Worm (Caenorhabditis elegans): ENCODE results near the gene nas-20.
"Not testable (repeated sequence)": the region's sequence is repeated elsewhere in the genome, so short reads cannot be mapped to it uniquely, and the experiment has no call there.

The nas-20 gene

DNA sequence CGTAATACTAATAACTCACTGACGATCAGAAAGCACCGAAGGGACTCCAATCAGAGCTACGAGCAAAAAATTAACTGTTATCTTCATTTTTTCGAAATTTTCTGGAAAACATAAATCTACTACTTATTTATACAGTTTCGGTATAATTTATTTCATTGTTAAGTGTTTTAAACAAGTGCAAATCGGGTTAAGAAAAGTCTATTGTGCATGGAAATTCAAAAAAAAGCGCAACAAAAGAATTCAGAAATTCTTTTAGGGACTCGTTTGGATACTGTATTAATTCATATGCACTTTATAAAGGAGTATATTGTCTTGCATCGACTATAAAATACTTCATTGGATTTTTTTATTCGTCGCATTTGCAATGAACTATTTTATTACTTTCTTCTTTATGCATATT lies at the start of gene nas-20, which contains the start of gene nas-21:
Gene nas-20 (minus strand): TSS at position 101 of the 400 bp plus-strand sequence.
Gene nas-21 (plus strand): TSS at position 356 of the 400 bp plus-strand sequence.
- TF ChIP-seq unc-62 (GFP tag; optimal IDR thresholded peaks at IDR 0.05): no peak

- no peak for TF ChIP-seq unc-62 (GFP tag; optimal IDR thresholded peaks at IDR 0.05)
These were observed 49.3 kb upstream of the nas-20 start, which contains the start of gene pafo-1 for ce11 chrV:11521448-11521847. pafo-1 (plus strand) TSS chrV:11521703.

ce11 chrV:11520215-11520614 lies 48.1 kb upstream of the nas-20 start, which contains the start of the genes C55A6.11 and C55A6.7:
C55A6.11 (plus strand) TSS chrV:11520515.
C55A6.7 (minus strand) TSS chrV:11520530.
- no peak for TF ChIP-seq unc-62 (GFP tag; optimal IDR thresholded peaks at IDR 0.05)

DNA sequence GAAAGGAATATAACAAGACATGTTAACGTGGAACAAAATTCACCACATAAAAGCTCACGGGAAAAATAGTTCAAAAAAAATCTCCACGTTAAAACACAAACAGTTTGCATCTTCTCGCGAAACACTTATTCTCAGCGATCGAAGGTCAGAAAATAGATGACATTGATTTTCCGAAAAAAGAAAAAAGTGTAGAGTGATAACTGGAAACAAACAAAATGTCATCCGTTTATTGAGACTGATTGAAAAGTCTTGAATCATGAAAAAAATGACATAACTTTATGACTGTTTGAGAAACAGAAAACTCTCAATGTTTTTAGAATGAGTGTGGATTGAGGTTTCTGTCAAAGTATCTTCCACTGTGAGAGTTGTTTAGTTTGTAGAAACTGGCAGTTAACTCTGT lies 45.7 kb upstream of the nas-20 start, which contains the start of gene C55A6.4:
Gene C55A6.4 (minus strand): TSS at position 101 of the 400 bp plus-strand sequence.
- TF ChIP-seq unc-62 (GFP tag; optimal IDR thresholded peaks at IDR 0.05): no peak

DNA sequence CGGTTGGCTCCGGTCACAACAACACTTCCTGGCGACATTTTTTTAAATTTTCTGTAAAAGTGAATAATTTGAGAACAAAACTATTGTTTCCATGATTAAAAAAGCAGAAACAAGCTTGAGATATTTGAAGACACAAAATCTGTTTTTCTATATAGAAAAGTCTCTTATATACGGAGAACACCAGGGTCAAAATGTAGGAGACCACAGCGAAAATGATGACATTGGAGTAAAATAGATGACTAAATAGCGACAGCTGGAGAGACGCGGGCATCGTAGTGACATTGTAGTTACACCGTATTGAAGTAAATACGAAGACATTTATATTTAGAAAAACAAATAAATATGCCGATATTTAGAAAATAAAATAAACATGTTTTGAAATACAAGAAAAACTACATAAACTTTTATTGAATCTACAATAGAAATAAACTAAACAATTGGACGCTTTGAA lies 44.1 kb upstream of the nas-20 start, which contains the start of gene sdz-8:
Gene sdz-8 (minus strand): TSS at position 51 of the 451 bp plus-strand sequence.
- no peak for TF ChIP-seq unc-62 (GFP tag; optimal IDR thresholded peaks at IDR 0.05)

- TF ChIP-seq unc-62 (GFP tag; optimal IDR thresholded peaks at IDR 0.05): no peak
These were observed 43.0 kb upstream of the nas-20 start for ce11 chrV:11515145-11515544.

DNA sequence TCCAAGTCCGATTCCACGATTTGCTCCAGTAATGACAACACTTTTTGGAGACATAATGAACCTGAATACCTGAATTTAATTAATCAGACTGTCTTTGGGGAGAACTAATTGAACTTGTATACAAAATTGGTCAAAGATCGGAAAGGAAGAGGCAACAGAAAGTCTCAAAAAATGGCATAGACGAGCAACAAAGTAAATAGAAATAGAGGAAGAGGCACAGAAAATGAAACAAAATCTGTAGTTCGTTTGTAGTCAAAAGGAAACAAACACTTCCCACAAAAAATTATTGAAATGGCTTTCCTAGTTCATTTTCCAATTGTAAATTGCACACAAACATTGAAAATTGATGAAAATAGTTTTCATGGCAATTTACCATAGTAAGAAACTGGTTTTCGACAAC lies 42.6 kb upstream of the nas-20 start, which contains the start of gene C55A6.6:
Gene C55A6.6 (minus strand): TSS at position 61 of the 400 bp plus-strand sequence.
- TF ChIP-seq unc-62 (GFP tag; optimal IDR thresholded peaks at IDR 0.05): no peak

DNA sequence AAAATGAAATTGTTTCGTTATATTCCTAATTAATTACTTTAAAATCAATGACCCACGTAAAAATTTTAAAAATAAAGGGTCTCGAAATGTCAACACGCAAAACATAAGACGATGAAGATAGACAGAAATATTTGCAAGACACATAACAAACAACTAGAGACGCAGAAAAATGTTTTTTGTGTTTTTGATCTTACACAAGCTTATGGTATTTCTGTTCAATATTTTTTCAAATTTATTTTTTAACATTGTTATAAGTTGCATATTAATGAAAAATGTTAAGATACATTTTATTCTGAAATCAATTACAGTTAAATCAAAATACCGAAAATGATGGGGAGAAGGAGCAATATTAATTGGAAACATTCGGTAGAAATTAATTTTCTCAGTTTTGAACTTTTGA lies 41.3 kb upstream of the nas-20 start, which contains the start of gene C55A6.3:
Gene C55A6.3 (minus strand): TSS at position 101 of the 400 bp plus-strand sequence.
- TF ChIP-seq unc-62 (GFP tag; optimal IDR thresholded peaks at IDR 0.05): no peak

- TF ChIP-seq unc-62 (GFP tag; optimal IDR thresholded peaks at IDR 0.05): no peak
These were observed 36.7 kb upstream of the nas-20 start, which contains the start of gene ttll-5 for ce11 chrV:11508773-11509172. ttll-5 (plus strand) TSS chrV:11509060.

DNA sequence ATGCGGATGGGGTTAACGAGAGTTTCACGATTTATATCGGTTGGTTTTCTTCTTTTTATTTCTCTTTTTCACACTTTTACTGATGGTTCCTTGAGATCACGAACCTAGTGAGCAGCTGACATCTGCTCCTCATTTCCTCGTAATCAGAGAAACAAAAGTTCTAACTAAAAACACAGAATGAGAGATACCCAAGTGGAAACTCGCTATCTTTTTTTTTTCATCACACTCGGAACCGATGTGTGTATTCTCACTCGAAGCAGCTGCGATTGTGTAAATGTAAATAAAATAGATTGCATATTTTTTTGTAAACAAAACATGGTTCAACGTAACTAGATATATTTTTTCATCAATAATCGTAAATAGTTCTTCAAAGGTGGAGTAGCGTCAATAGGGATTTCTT lies 34.2 kb upstream of the nas-20 start:
- no peak for TF ChIP-seq unc-62 (GFP tag; optimal IDR thresholded peaks at IDR 0.05)

ce11 chrV:11504853-11505397 lies 32.8 kb upstream of the nas-20 start, which contains the start of the genes C55A6.1 and C55A6.10:
C55A6.1 (minus strand) TSS chrV:11504968.
C55A6.10 (plus strand) TSS chrV:11505347.
- not testable (repeated sequence) for TF ChIP-seq unc-62 (GFP tag; optimal IDR thresholded peaks at IDR 0.05)

DNA sequence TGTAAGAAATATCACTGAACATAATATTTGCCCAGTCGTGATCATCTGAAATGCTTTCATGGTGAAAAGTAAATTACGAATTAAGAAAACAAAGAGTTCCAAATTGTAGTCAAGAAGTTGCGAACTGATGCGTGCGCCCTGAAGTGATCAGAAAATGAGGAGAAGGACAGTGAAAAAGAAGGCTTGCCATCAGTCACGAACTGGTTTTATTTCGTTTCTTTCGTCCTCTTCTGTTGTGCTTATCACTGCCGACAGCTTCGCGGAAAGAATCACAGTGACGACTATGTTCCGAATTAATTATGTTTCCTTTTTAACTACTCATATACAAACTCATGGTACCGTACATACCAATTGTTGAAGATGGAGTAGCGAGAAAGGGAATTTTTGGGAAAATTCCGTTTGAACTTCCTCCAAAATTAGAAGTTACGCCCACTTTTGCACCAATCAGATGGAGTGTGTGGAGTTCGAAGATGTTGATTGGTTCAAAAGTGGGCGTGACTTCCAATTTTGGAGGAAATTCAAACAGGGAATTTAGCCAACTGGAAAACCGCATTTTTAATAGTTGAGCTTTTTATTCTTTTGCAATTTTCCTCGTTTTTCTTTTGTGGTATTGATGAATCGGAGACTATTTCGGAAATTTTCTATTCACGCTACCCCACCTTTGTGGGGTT lies 31.1 kb upstream of the nas-20 start, which contains the start of gene C55A6.12:
Gene C55A6.12 (minus strand): TSS at position 51 of the 671 bp plus-strand sequence.
- TF ChIP-seq unc-62 (GFP tag; optimal IDR thresholded peaks at IDR 0.05): no peak

- TF ChIP-seq unc-62 (GFP tag; optimal IDR thresholded peaks at IDR 0.05): no peak
These were observed 28.9 kb upstream of the nas-20 start for ce11 chrV:11500980-11501379.

ce11 chrV:11499786-11500185 lies 27.7 kb upstream of the nas-20 start:
- TF ChIP-seq unc-62 (GFP tag; optimal IDR thresholded peaks at IDR 0.05): no peak

DNA sequence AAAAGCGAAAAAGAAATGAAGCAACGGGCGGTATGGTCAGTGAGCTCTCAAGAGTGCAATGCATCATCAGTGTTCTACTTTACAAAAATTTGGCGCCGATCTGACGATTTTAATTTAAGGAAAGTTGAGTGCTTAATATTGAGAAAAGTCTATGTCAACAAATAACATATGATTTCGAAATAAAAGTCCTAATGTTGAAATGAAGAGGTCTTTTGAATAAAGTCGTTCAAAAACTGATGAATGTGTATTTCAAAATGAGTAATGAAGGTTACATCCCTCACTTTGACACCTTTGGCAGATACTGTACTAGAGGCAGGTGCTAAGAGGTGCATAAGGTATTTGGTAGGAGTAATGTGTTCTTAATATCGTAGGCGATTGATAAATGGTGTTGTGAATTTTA lies 25.4 kb upstream of the nas-20 start:
- no peak for TF ChIP-seq unc-62 (GFP tag; optimal IDR thresholded peaks at IDR 0.05)

- no peak for TF ChIP-seq unc-62 (GFP tag; optimal IDR thresholded peaks at IDR 0.05)
These were observed 24.2 kb upstream of the nas-20 start, which contains the start of gene htrl-1 for ce11 chrV:11496283-11496682. htrl-1 (minus strand) TSS chrV:11496383.
